Fruit fly (Drosophila melanogaster): Measurements from ENCODE around the gene mthl5.

Gene mthl5

DNA sequence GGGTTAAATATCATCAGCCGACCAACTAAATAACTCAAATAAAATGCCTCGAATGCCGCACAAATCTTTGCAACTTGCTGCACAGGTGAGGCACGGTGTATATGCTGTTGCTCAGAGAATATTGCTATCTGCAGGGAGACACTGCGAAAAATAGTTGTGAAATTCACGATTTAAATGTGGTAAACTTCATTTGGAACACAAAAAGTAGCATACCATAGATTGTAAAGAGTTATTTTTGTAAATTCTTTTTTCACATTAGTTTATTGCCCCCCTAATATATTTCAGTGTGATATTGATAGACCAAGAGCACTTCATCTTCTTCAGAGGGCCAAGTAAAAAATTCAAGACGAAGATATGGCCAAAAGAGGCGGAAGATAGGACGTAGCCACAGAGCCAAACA is 33.6 kb upstream of the mthl5 start (continued):
- no peak for TF ChIP-seq CG10979 (tag; optimal IDR thresholded peaks at IDR 0.05)
- no peak for TF ChIP-seq otp (GFP tag; IDR thresholded peaks at IDR 0.05)
- no peak for TF ChIP-seq CG34376 (GFP tag; optimal IDR thresholded peaks at IDR 0.05)
- TF ChIP-seq CG1603 (tag; optimal IDR thresholded peaks at IDR 0.05) = no peak
- no peak for TF ChIP-seq Opbp (GFP tag; IDR thresholded peaks at IDR 0.05; ENCODE audit: partially characterized antibody)
- TF ChIP-seq Dll (GFP tag; IDR thresholded peaks at IDR 0.05; ENCODE audit: partially characterized antibody) = no peak
- no peak for TF ChIP-seq CG6791 (GFP tag; IDR thresholded peaks at IDR 0.05; ENCODE audit: partially characterized antibody)
- no peak for TF ChIP-seq pros (GFP tag; optimal IDR thresholded peaks at IDR 0.05)
- TF ChIP-seq CG5953 (GFP tag; IDR thresholded peaks at IDR 0.05) = no peak
- no peak for TF ChIP-seq CG31365 (tag; optimal IDR thresholded peaks at IDR 0.05)
- TF ChIP-seq GATAe (GFP tag; conservative IDR thresholded peaks at IDR 0.05) = no peak
- no peak for TF ChIP-seq CG4707 (GFP tag; optimal IDR thresholded peaks at IDR 0.05)
- no peak for TF ChIP-seq CG4360 (GFP tag; IDR thresholded peaks at IDR 0.05)
- no peak for TF ChIP-seq Asciz (GFP tag; optimal IDR thresholded peaks at IDR 0.05)
- no peak for TF ChIP-seq abd-A (tag; optimal IDR thresholded peaks at IDR 0.05)
- 0 out of 2 replicates have a peak, but pooled peaks have one; percentile 3 for TF ChIP-seq CG1024 (GFP tag; IDR thresholded peaks at IDR 0.05)
- no peak for TF ChIP-seq aop (GFP tag; IDR thresholded peaks at IDR 0.05)
- TF ChIP-seq sd (tag; optimal IDR thresholded peaks at IDR 0.05) = no peak
- TF ChIP-seq corto (GFP tag; optimal IDR thresholded peaks at IDR 0.05) = no peak
- TF ChIP-seq Stat92E (GFP tag; optimal IDR thresholded peaks at IDR 0.05) = no peak
- no peak for TF ChIP-seq HLH3B (GFP tag; IDR thresholded peaks at IDR 0.05)
- 0 out of 2 replicates have a peak, but pooled peaks have one; percentile 12 for TF ChIP-seq esg (GFP tag; conservative IDR thresholded peaks at IDR 0.05)
- TF ChIP-seq Dip2 (GFP tag; IDR thresholded peaks at IDR 0.05) = no peak
- TF ChIP-seq cato (GFP tag; optimal IDR thresholded peaks at IDR 0.05; ENCODE audit: borderline replicate concordance) = no peak
- TF ChIP-seq CG11696 (GFP tag; IDR thresholded peaks at IDR 0.05) = no peak
- TF ChIP-seq Ets97D (GFP tag; optimal IDR thresholded peaks at IDR 0.05) = no peak
- peak in 1 of 2 experiments; percentile 6 for TF ChIP-seq dpn (GFP tag; optimal IDR thresholded peaks at IDR 0.05)
- TF ChIP-seq CG13424 (tag; optimal IDR thresholded peaks at IDR 0.05) = no peak
- no peak for TF ChIP-seq E2f2 (GFP tag; IDR thresholded peaks at IDR 0.05)
- no peak for TF ChIP-seq CG13123 (GFP tag; optimal IDR thresholded peaks at IDR 0.05)
- TF ChIP-seq CG10366 (GFP tag; IDR thresholded peaks at IDR 0.05) = peak; percentile 21; the same call in 1 of the 2 replicates
- no peak for TF ChIP-seq lola (GFP tag; optimal IDR thresholded peaks at IDR 0.05)
- TF ChIP-seq CG9817 (tag; optimal IDR thresholded peaks at IDR 0.05) = no peak
- no peak for TF ChIP-seq Dbx (GFP tag; IDR thresholded peaks at IDR 0.05)
- TF ChIP-seq HLH54F (GFP tag; optimal IDR thresholded peaks at IDR 0.05) = no peak
- TF ChIP-seq Rfx (GFP tag; IDR thresholded peaks at IDR 0.05) = peak; percentile 48; the same call in 1 of the 2 replicates
- no peak for TF ChIP-seq Hr3 (GFP tag; optimal IDR thresholded peaks at IDR 0.05)
- no peak for TF ChIP-seq mld (GFP tag; IDR thresholded peaks at IDR 0.05; ENCODE audit: partially characterized antibody)
- no peak for TF ChIP-seq CG16779 (GFP tag; IDR thresholded peaks at IDR 0.05)
- no peak for TF ChIP-seq Sry-β (GFP tag; optimal IDR thresholded peaks at IDR 0.05)
- no peak for TF ChIP-seq nau (GFP tag; optimal IDR thresholded peaks at IDR 0.05)
- no peak for TF ChIP-seq CG18764 (GFP tag; optimal IDR thresholded peaks at IDR 0.05)
- no peak for TF ChIP-seq luna (GFP tag; optimal IDR thresholded peaks at IDR 0.05)
- TF ChIP-seq pb (GFP tag; optimal IDR thresholded peaks at IDR 0.05) = no peak
- TF ChIP-seq Atf3 (GFP tag; optimal IDR thresholded peaks at IDR 0.05) = no peak
- no peak for TF ChIP-seq CG8281 (tag; optimal IDR thresholded peaks at IDR 0.05)
- TF ChIP-seq CG2116 (GFP tag; optimal IDR thresholded peaks at IDR 0.05) = no peak
- no peak for TF ChIP-seq CG18262 (tag; optimal IDR thresholded peaks at IDR 0.05)
- TF ChIP-seq btn (GFP tag; optimal IDR thresholded peaks at IDR 0.05) = no peak
- no peak for TF ChIP-seq ac (GFP tag; optimal IDR thresholded peaks at IDR 0.05)
- peak; percentile 49; the same call in 1 of the 2 replicates for TF ChIP-seq crol (GFP tag; IDR thresholded peaks at IDR 0.05)

All from whole organism, embryonic.